Fruit fly (Drosophila melanogaster) whole organism, embryonic: ENCODE results near the gene CG16953.

ENCODE experiments used
- CG10543 ChIP-seq: fragments of 200-800 bp; sonication (Bioruptor generic); optimal IDR thresholded peaks from 3 replicates; lab custom pipeline; 2017; ENCODE audit warnings: missing biosample characterization, mild to moderate bottlenecking, missing genetic modification characterization, moderate library complexity
- CG12391 ChIP-seq: fragments of 200-800 bp; sonication (Bioruptor generic); optimal IDR thresholded peaks from 3 replicates; lab custom pipeline; 2018; ENCODE audit warnings: missing biosample characterization, mild to moderate bottlenecking, missing genetic modification characterization, moderate library complexity
- CG12942 ChIP-seq: fragments of 200-800 bp; sonication (Bioruptor generic); optimal IDR thresholded peaks from 3 replicates; lab custom pipeline; 2016; ENCODE audit warnings: missing biosample characterization, missing genetic modification characterization
- CG14441 ChIP-seq: fragments of 200-800 bp; sonication (Bioruptor generic); IDR thresholded peaks from 2 replicates; pipeline ENCODE4 v1.3.6; 2022; ENCODE audit warnings: missing biosample characterization, missing genetic modification characterization
- CG14860 ChIP-seq: fragments of 200-800 bp; sonication (Bioruptor generic); IDR thresholded peaks from 3 replicates; pipeline ENCODE4 v1.3.6; 2022; ENCODE audit warnings: missing biosample characterization, missing genetic modification characterization; ENCODE audit not compliant: partially characterized antibody
- CG1832 ChIP-seq: fragments of 200-800 bp; sonication (Bioruptor generic); optimal IDR thresholded peaks from 2 replicates; lab custom pipeline; 2017; ENCODE audit warnings: missing biosample characterization, mild to moderate bottlenecking, missing genetic modification characterization, inconsistent platforms
- CG30020 ChIP-seq: fragments of 200-800 bp; optimal IDR thresholded peaks from 2 replicates; lab custom pipeline; 2019; ENCODE audit warnings: missing biosample characterization, mild to moderate bottlenecking, missing genetic modification characterization, moderate library complexity
- CG33557 ChIP-seq: fragments of 200-800 bp; sonication (Bioruptor generic); optimal IDR thresholded peaks from 2 replicates; lab custom pipeline; 2019; ENCODE audit warnings: missing biosample characterization, mild to moderate bottlenecking, missing genetic modification characterization, moderate library complexity
- CG3407 ChIP-seq: fragments of 200-800 bp; sonication (Bioruptor generic); optimal IDR thresholded peaks from 2 replicates; lab custom pipeline; 2018; ENCODE audit warnings: missing biosample characterization, mild to moderate bottlenecking, missing genetic modification characterization
- CG43689 ChIP-seq: fragments of 200-800 bp; sonication (Bioruptor generic); IDR thresholded peaks from 2 replicates; pipeline ENCODE4 v1.3.6; 2022; ENCODE audit warnings: missing biosample characterization, missing genetic modification characterization
- CG4424 ChIP-seq: fragments of 200-800 bp; sonication (Bioruptor generic); optimal IDR thresholded peaks from 3 replicates; lab custom pipeline; 2016; ENCODE audit warnings: missing biosample characterization, missing genetic modification characterization
- CG6765 ChIP-seq: fragments of 200-800 bp; sonication (Bioruptor generic); optimal IDR thresholded peaks from 3 replicates; lab custom pipeline; 2017; ENCODE audit warnings: missing biosample characterization, mild to moderate bottlenecking, missing genetic modification characterization
- CG7987 ChIP-seq: fragments of 200-800 bp; sonication (Bioruptor generic); optimal IDR thresholded peaks from 2 replicates; lab custom pipeline; 2018; ENCODE audit warnings: missing biosample characterization, mild to moderate bottlenecking, missing genetic modification characterization, moderate library complexity
- CG8478 ChIP-seq: fragments of >200 bp; optimal IDR thresholded peaks from 2 replicates; lab custom pipeline; 2018
- Chrac-16 ChIP-seq: fragments of 200-800 bp; sonication (Bioruptor generic); optimal IDR thresholded peaks from 3 replicates; lab custom pipeline; 2016; ENCODE audit warnings: missing biosample characterization, missing genetic modification characterization
- Ets65A ChIP-seq: fragments of 200-800 bp; sonication (Bioruptor generic); peaks from one replicate; lab custom pipeline; 2016; ENCODE audit warnings: missing biosample characterization, missing genetic modification characterization
- Hey ChIP-seq: fragments of 200-800 bp; sonication (Bioruptor generic); optimal IDR thresholded peaks from 3 replicates; lab custom pipeline; 2018; ENCODE audit warnings: missing biosample characterization, mild to moderate bottlenecking, missing genetic modification characterization
- Hr51 ChIP-seq, 2 experiments: fragments of 200-800 bp; sonication (Bioruptor generic); optimal IDR thresholded peaks; 2 replicates in 1 of 2; 3 replicates in 1 of 2; lab custom pipeline; 2016 to 2018; ENCODE audit warnings: missing biosample characterization in 2 of 2, missing genetic modification characterization in 2 of 2, mild to moderate bottlenecking in 1 of 2, moderate library complexity in 1 of 2
- NK7.1 ChIP-seq: fragments of 200-800 bp; sonication (Bioruptor generic); optimal IDR thresholded peaks from 3 replicates; lab custom pipeline; 2016; ENCODE audit warnings: missing biosample characterization, missing genetic modification characterization
- Scr ChIP-seq: fragments of 200-800 bp; sonication (Bioruptor generic); IDR thresholded peaks from 2 replicates; pipeline ENCODE4 v1.3.6; 2022; ENCODE audit warnings: missing biosample characterization, missing genetic modification characterization; ENCODE audit not compliant: partially characterized antibody
- Spps ChIP-seq: fragments of 200-800 bp; sonication (Bioruptor generic); optimal IDR thresholded peaks from 2 replicates; lab custom pipeline; 2018; ENCODE audit warnings: missing biosample characterization, mild to moderate bottlenecking, missing genetic modification characterization
- TFAM ChIP-seq: fragments of 200-800 bp; sonication (Bioruptor generic); optimal IDR thresholded peaks from 2 replicates; lab custom pipeline; 2017; ENCODE audit warnings: missing biosample characterization, missing genetic modification characterization, inconsistent platforms
- Usf ChIP-seq: fragments of 200-800 bp; sonication (Bioruptor generic); optimal IDR thresholded peaks from 2 replicates; lab custom pipeline; 2017; ENCODE audit warnings: missing genotype, missing biosample characterization, missing genetic modification characterization
- Vsx1 ChIP-seq: fragments of 200-800 bp; sonication (Bioruptor generic); optimal IDR thresholded peaks from 2 replicates; lab custom pipeline; 2017; ENCODE audit warnings: missing biosample characterization, mild to moderate bottlenecking, missing genetic modification characterization, missing genetic modification reagents
- YL-1 ChIP-seq: fragments of 200-800 bp; sonication (Bioruptor generic); optimal IDR thresholded peaks from 3 replicates; lab custom pipeline; 2017; ENCODE audit warnings: missing biosample characterization, mild to moderate bottlenecking, missing genetic modification characterization
- ac ChIP-seq: fragments of 200-800 bp; sonication (Bioruptor generic); optimal IDR thresholded peaks from 3 replicates; lab custom pipeline; 2017; ENCODE audit warnings: missing biosample characterization, mild to moderate bottlenecking, missing genetic modification characterization
- aop ChIP-seq: fragments of 200-800 bp; sonication (Bioruptor generic); IDR thresholded peaks from 2 replicates; pipeline ENCODE4 v1.3.6; 2022; ENCODE audit warnings: missing biosample characterization, missing genetic modification characterization
- ash1 ChIP-seq: fragments of 200-800 bp; sonication (Bioruptor generic); optimal IDR thresholded peaks from 2 replicates; lab custom pipeline; 2018; ENCODE audit warnings: missing biosample characterization, mild to moderate bottlenecking, missing genetic modification characterization
- dm ChIP-seq: fragments of 200-800 bp; sonication (Bioruptor generic); optimal IDR thresholded peaks from 3 replicates; lab custom pipeline; 2016; ENCODE audit warnings: missing biosample characterization, missing genetic modification characterization
- dmrt11E ChIP-seq: fragments of 200-800 bp; sonication (Bioruptor generic); optimal IDR thresholded peaks from 3 replicates; lab custom pipeline; 2018; ENCODE audit warnings: missing biosample characterization, mild to moderate bottlenecking, missing genetic modification characterization, moderate library complexity
- dysf ChIP-seq: fragments of 200-800 bp; sonication (Bioruptor generic); IDR thresholded peaks from 3 replicates; pipeline ENCODE4 v1.3.6; 2022; ENCODE audit warnings: missing biosample characterization, missing genetic modification characterization
- esg ChIP-seq: fragments of 200-800 bp; sonication (Bioruptor generic); conservative IDR thresholded peaks from 2 replicates; pipeline ENCODE4 v1.3.6; 2022; ENCODE audit warnings: missing biosample characterization, missing genetic modification characterization
- hb ChIP-seq: fragments of 200-800 bp; sonication (Bioruptor generic); IDR thresholded peaks from 3 replicates; pipeline ENCODE4 v1.3.6; 2022; ENCODE audit warnings: missing biosample characterization, missing genetic modification characterization; ENCODE audit not compliant: partially characterized antibody
- ind ChIP-seq: fragments of 200-800 bp; sonication (Bioruptor generic); optimal IDR thresholded peaks from 3 replicates; lab custom pipeline; 2016; ENCODE audit warnings: missing biosample characterization, missing genetic modification characterization
- kay ChIP-seq: fragments of 200-800 bp; sonication (Bioruptor generic); optimal IDR thresholded peaks from 2 replicates; lab custom pipeline; 2016; ENCODE audit warnings: missing biosample characterization, missing genetic modification characterization
- nom ChIP-seq: fragments of 200-800 bp; sonication (Bioruptor generic); optimal IDR thresholded peaks from 2 replicates; lab custom pipeline; 2017; ENCODE audit warnings: missing biosample characterization, missing genetic modification characterization, mild to moderate bottlenecking, moderate library complexity, missing genetic modification reagents
- peb ChIP-seq: fragments of 200-800 bp; sonication (Bioruptor generic); IDR thresholded peaks from 2 replicates; pipeline ENCODE4 v1.3.6; 2022; ENCODE audit warnings: missing biosample characterization, missing genetic modification characterization
- rib ChIP-seq: fragments of 200-800 bp; sonication (Bioruptor generic); IDR thresholded peaks from 2 replicates; pipeline ENCODE4 v1.3.6; 2022; ENCODE audit warnings: missing biosample characterization, missing genetic modification characterization
- slbo ChIP-seq: fragments of 200-800 bp; sonication (Bioruptor generic); IDR thresholded peaks from 2 replicates; pipeline ENCODE4 v1.3.6; 2022; ENCODE audit warnings: missing biosample characterization, missing genetic modification characterization
- unc-4 ChIP-seq: fragments of 200-800 bp; sonication (Bioruptor generic); IDR thresholded peaks from 2 replicates; pipeline ENCODE4 v1.3.6; 2022; ENCODE audit warnings: missing biosample characterization, missing genetic modification characterization; ENCODE audit not compliant: partially characterized antibody
- wor ChIP-seq: fragments of 200-800 bp; sonication (Bioruptor generic); IDR thresholded peaks from 2 replicates; pipeline ENCODE4 v1.3.6; 2022; ENCODE audit warnings: missing biosample characterization, missing genetic modification characterization
- zfh2 ChIP-seq: fragments of 200-800 bp; sonication (Bioruptor generic); optimal IDR thresholded peaks from 2 replicates; lab custom pipeline; 2016; ENCODE audit warnings: missing biosample characterization, missing genetic modification characterization

Gene CG16953

dm6 chr3R:20587630-20588479 is 2.2 kb upstream of the CG16953 start, which contains the start of gene Septin2 (continued):
- TF ChIP-seq peb (GFP tag; lab: Robert Waterston, UW) (0 out of 2 replicates have a peak, but pooled peaks have one; percentile 15), CG6765 (GFP tag; lab: Kevin White, UChicago) (no peak), CG12942 (GFP tag; lab: Kevin White, UChicago) (peak; percentile 75), CG1832 (GFP tag; lab: Kevin White, UChicago) (no peak), Scr (GFP tag; lab: Robert Waterston, UW) (no peak), ash1 (no peak), CG3407 (GFP tag; lab: Kevin White, UChicago) (peak; percentile 81), aop (GFP tag; lab: Robert Waterston, UW) (no peak), NK7.1 (GFP tag; lab: Kevin White, UChicago) (peak; percentile 41), CG14441 (GFP tag; lab: Robert Waterston, UW) (peak; percentile 59), CG10543 (GFP tag; lab: Kevin White, UChicago) (no peak), kay (peak; percentile 68), CG14860 (GFP tag; lab: Robert Waterston, UW) (0 out of 3 replicates have a peak, but pooled peaks have one; percentile 33), CG43689 (no peak), esg (GFP tag; lab: Robert Waterston, UW) (peak; percentile 44; the same call in 1 of the 2 replicates), hb (GFP tag; lab: Robert Waterston, UW) (no peak), nom (GFP tag; lab: Kevin White, UChicago) (peak; percentile 83), CG4424 (GFP tag; lab: Kevin White, UChicago) (peak; percentile 83), ac (peak; percentile 46), TFAM (GFP tag; lab: Kevin White, UChicago) (peak; percentile 22), rib (no peak), wor (GFP tag; lab: Robert Waterston, UW) (peak; percentile 61), zfh2 (GFP tag; lab: Kevin White, UChicago) (no peak), dm (GFP tag; lab: Kevin White, UChicago) (no peak), slbo (peak; percentile 37; the same call in 1 of the 2 replicates), Usf (GFP tag; lab: Kevin White, UChicago) (no peak), CG7987 (GFP tag; lab: Kevin White, UChicago) (no peak), Vsx1 (no peak), Hey (tag; lab: Kevin White, UChicago) (no peak), unc-4 (GFP tag; lab: Robert Waterston, UW) (0 out of 2 replicates have a peak, but pooled peaks have one; percentile 32), Hr51 (GFP tag; optimal IDR thresholded peaks at IDR 0.05; lab: Kevin White, UChicago) (peak; percentile 4 to 85), CG12391 (tag; lab: Kevin White, UChicago) (peak; percentile 76), Spps (tag; lab: Kevin White, UChicago) (peak; percentile 75), dysf (GFP tag; lab: Robert Waterston, UW) (peak; percentile 77), CG33557 (peak; percentile 74), CG30020 (tag; lab: Kevin White, UChicago) (no peak)

- TF ChIP-seq Ets65A (peak; percentile 55), CG8478 (lab: Kevin White, UChicago) (peak; percentile 57), ind (GFP tag; lab: Kevin White, UChicago) (no peak), YL-1 (GFP tag; lab: Kevin White, UChicago) (no peak), Chrac-16 (GFP tag; lab: Kevin White, UChicago) (no peak), dmrt11E (tag; lab: Kevin White, UChicago) (no peak)
Measured at dm6 chr3R:20586409-20586808, 776 bp upstream of the CG16953 start.
